Worm (Caenorhabditis elegans): ENCODE results near the gene K11E4.6.

ce11 chrX:13755469-13755868 lies 31.0 kb downstream of the K11E4.6 start, which contains the start of gene aakb-1:
- TF ChIP-seq ama-1 (optimal IDR thresholded peaks at IDR 0.05) (no peak), nhr-11 (tag; optimal IDR thresholded peaks at IDR 0.05) (no peak), lin-13 (GFP tag; optimal IDR thresholded peaks at IDR 0.05) (no peak), mdl-1 (tag; optimal IDR thresholded peaks at IDR 0.05) (no peak), nhr-12 (tag; optimal IDR thresholded peaks at IDR 0.05) (no peak), nhr-237 (tag; optimal IDR thresholded peaks at IDR 0.05) (no peak), skn-1 (tag; optimal IDR thresholded peaks at IDR 0.05) (no peak), lsy-2 (tag; optimal IDR thresholded peaks at IDR 0.05) (no peak), R02D3.7 (tag; optimal IDR thresholded peaks at IDR 0.05) (no peak), elt-3 (tag; optimal IDR thresholded peaks at IDR 0.05) (no peak), C34F6.9 (tag; optimal IDR thresholded peaks at IDR 0.05) (no peak), nhr-23 (tag; optimal IDR thresholded peaks at IDR 0.05) (no peak)

Data from whole organism, L2 larva.